Fruit fly (Drosophila melanogaster): Measurements from ENCODE around the gene CG32298.

CG32298 gene

dm6 chr3L:2428488-2429302, 37.9 kb upstream of the CG32298 start:
- no peak for TF ChIP-seq dmrt93B (GFP tag; optimal IDR thresholded peaks at IDR 0.05)
- TF ChIP-seq jim (GFP tag; optimal IDR thresholded peaks at IDR 0.05) = no peak
- TF ChIP-seq Hnf4 (GFP tag; optimal IDR thresholded peaks at IDR 0.05) = no peak
- TF ChIP-seq Dif (GFP tag; optimal IDR thresholded peaks at IDR 0.05; ENCODE audit: partially characterized antibody) = no peak
- TF ChIP-seq br (GFP tag; optimal IDR thresholded peaks at IDR 0.05) = peak; percentile 89
- no peak for TF ChIP-seq Rel (GFP tag; optimal IDR thresholded peaks at IDR 0.05)
- peak; percentile 36 for TF ChIP-seq Rel (tag; optimal IDR thresholded peaks at IDR 0.05)
- peak; percentile 29 for TF ChIP-seq psq (GFP tag; optimal IDR thresholded peaks at IDR 0.05)
- TF ChIP-seq rgr (GFP tag; optimal IDR thresholded peaks at IDR 0.05) = peak; percentile 9
- TF ChIP-seq dsf (GFP tag; optimal IDR thresholded peaks at IDR 0.05; ENCODE audit: borderline replicate concordance) = no peak
- TF ChIP-seq usp (GFP tag; optimal IDR thresholded peaks at IDR 0.05) = no peak
- TF ChIP-seq CrebA (GFP tag; optimal IDR thresholded peaks at IDR 0.05; ENCODE audit: borderline replicate concordance) = no peak
- TF ChIP-seq dl (GFP tag; optimal IDR thresholded peaks at IDR 0.05; ENCODE audit: insufficient read depth in 1 of 2, partially characterized antibody in 2 of 2) = no peak
- peak; percentile 39 for TF ChIP-seq N (GFP tag; optimal IDR thresholded peaks at IDR 0.05)
- no peak for TF ChIP-seq Vsx2 (GFP tag; optimal IDR thresholded peaks at IDR 0.05; ENCODE audit: partially characterized antibody)
- TF ChIP-seq fru (GFP tag; optimal IDR thresholded peaks at IDR 0.05) = no peak
- no peak for TF ChIP-seq Dfd (GFP tag; optimal IDR thresholded peaks at IDR 0.05)
- TF ChIP-seq Sp1 (GFP tag; optimal IDR thresholded peaks at IDR 0.05) = peak; percentile 54

dm6 chr3L:2427151-2427550, 36.4 kb upstream of the CG32298 start:
- TF ChIP-seq Dfd (GFP tag; optimal IDR thresholded peaks at IDR 0.05) (peak; percentile 47), usp (GFP tag; optimal IDR thresholded peaks at IDR 0.05) (no peak), Sp1 (GFP tag; optimal IDR thresholded peaks at IDR 0.05) (no peak)

DNA sequence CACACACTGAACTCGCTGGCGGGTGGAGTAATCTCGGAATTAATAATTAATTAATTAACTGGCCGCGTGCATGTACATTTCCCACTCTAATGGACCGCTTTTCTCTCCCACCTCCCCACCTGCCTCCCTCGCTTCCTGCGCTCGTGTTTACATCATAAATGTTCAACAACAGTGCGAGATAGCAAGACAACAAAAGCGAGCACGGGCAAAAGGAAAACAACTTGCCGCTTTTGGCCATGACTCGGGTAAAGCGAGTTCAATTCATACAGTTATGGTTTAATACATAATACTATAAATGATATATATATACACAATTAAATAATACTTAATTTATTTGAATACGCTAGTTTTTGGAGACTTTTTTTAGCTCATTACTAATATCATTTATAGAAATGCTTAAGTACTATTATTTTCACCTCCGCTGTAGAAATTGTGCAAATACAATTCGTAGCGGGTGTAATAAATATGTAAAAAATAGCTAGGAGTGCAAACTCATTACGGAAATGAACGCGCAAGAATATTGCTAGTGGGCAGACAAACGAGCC, 35.7 kb upstream of the CG32298 start:
- TF ChIP-seq Dfd (GFP tag; optimal IDR thresholded peaks at IDR 0.05) = no peak
- TF ChIP-seq N (GFP tag; optimal IDR thresholded peaks at IDR 0.05) = no peak
- no peak for TF ChIP-seq ey (GFP tag; optimal IDR thresholded peaks at IDR 0.05)
- no peak for TF ChIP-seq sv (GFP tag; optimal IDR thresholded peaks at IDR 0.05)
- TF ChIP-seq fru (GFP tag; optimal IDR thresholded peaks at IDR 0.05) = no peak
- TF ChIP-seq br (GFP tag; optimal IDR thresholded peaks at IDR 0.05) = no peak
- TF ChIP-seq dsf (GFP tag; optimal IDR thresholded peaks at IDR 0.05; ENCODE audit: borderline replicate concordance) = no peak
- TF ChIP-seq rgr (GFP tag; optimal IDR thresholded peaks at IDR 0.05) = no peak

DNA sequence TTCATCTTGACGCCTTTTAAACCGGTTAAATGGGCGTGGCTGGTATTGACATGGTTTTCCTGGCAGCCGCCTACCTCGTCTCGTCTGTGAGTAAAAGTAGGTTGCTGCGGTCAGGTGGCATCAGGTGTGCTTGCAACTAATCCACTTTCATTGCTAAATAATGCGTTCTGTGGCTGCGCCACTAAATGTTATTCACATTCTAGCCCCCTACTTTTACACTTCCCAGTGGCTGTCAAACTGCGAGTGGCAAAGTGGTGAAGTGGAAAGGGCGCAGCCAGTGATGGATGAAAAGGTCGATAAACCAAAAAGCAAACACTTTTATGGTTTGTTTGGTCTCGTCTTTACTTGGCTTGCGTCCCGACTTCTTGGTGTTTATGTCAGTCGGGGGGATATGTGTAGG, 34.9 kb upstream of the CG32298 start:
- TF ChIP-seq dsf (GFP tag; optimal IDR thresholded peaks at IDR 0.05; ENCODE audit: borderline replicate concordance) (no peak), tai (GFP tag; optimal IDR thresholded peaks at IDR 0.05) (no peak), usp (GFP tag; optimal IDR thresholded peaks at IDR 0.05) (no peak), GATAd (GFP tag; optimal IDR thresholded peaks at IDR 0.05) (no peak), Mio (GFP tag; optimal IDR thresholded peaks at IDR 0.05) (no peak), CG32264 (GFP tag; optimal IDR thresholded peaks at IDR 0.05) (no peak), rgr (GFP tag; optimal IDR thresholded peaks at IDR 0.05) (no peak), Dfd (GFP tag; optimal IDR thresholded peaks at IDR 0.05) (no peak), jim (GFP tag; optimal IDR thresholded peaks at IDR 0.05) (no peak), CG9705 (GFP tag; optimal IDR thresholded peaks at IDR 0.05) (no peak), Abd-B (GFP tag; optimal IDR thresholded peaks at IDR 0.05) (no peak), sv (GFP tag; optimal IDR thresholded peaks at IDR 0.05) (no peak), Vsx2 (GFP tag; optimal IDR thresholded peaks at IDR 0.05; ENCODE audit: partially characterized antibody) (no peak), ey (GFP tag; optimal IDR thresholded peaks at IDR 0.05) (no peak)

- TF ChIP-seq woc (GFP tag; optimal IDR thresholded peaks at IDR 0.05) (no peak), Vsx2 (GFP tag; optimal IDR thresholded peaks at IDR 0.05; ENCODE audit: partially characterized antibody) (no peak), Sp1 (GFP tag; optimal IDR thresholded peaks at IDR 0.05) (no peak), sage (GFP tag; optimal IDR thresholded peaks at IDR 0.05) (no peak), Hr83 (GFP tag; optimal IDR thresholded peaks at IDR 0.05; ENCODE audit: poor library complexity, severe bottlenecking) (no peak), Jra (GFP tag; optimal IDR thresholded peaks at IDR 0.05) (no peak), lola (GFP tag; optimal IDR thresholded peaks at IDR 0.05) (no peak), Mio (GFP tag; optimal IDR thresholded peaks at IDR 0.05) (no peak), GATAd (GFP tag; optimal IDR thresholded peaks at IDR 0.05) (no peak), Hnf4 (GFP tag; optimal IDR thresholded peaks at IDR 0.05) (no peak), Dif (GFP tag; optimal IDR thresholded peaks at IDR 0.05; ENCODE audit: partially characterized antibody) (no peak)
These were observed 33.3 kb upstream of the CG32298 start for dm6 chr3L:2424094-2424493.
